Worm (Caenorhabditis elegans) whole organism, late embryonic: Measurements from ENCODE around the gene clk-2.

Source experiments
- K09A11.1 ChIP-seq: sonication (generic microtip); optimal IDR thresholded peaks from 2 replicates; lab custom pipeline; 2017; ENCODE audit warnings: antibody characterized with exemption, mild to moderate bottlenecking, missing genetic modification characterization, missing compliant biosample characterization; ENCODE audit not compliant: insufficient read depth
- ahr-1 ChIP-seq: sonication (generic microtip); optimal IDR thresholded peaks from 2 replicates; lab custom pipeline; 2016; ENCODE audit warnings: missing genetic modification characterization, missing compliant biosample characterization
- ceh-19 ChIP-seq: fragments of 200-800 bp; sonication (Bioruptor generic); optimal IDR thresholded peaks from 2 replicates; lab custom pipeline; 2018; ENCODE audit warnings: mild to moderate bottlenecking, missing genetic modification characterization, missing compliant biosample characterization
- ceh-22 ChIP-seq: sonication (generic microtip); optimal IDR thresholded peaks from 2 replicates; lab custom pipeline; 2017; ENCODE audit warnings: missing biosample characterization, missing genetic modification characterization
- ceh-31 ChIP-seq: sonication (generic microtip); optimal IDR thresholded peaks from 2 replicates; lab custom pipeline; 2016; ENCODE audit warnings: missing genetic modification characterization, missing compliant biosample characterization
- ceh-45 ChIP-seq: fragments of 200-800 bp; sonication (Bioruptor generic); IDR thresholded peaks from 2 replicates; pipeline ENCODE4 v1.3.6; 2022; ENCODE audit warnings: missing genetic modification reagents, missing genetic modification characterization, missing compliant biosample characterization
- ceh-9 ChIP-seq: sonication (generic microtip); optimal IDR thresholded peaks from 2 replicates; lab custom pipeline; 2016; ENCODE audit warnings: mild to moderate bottlenecking, missing genetic modification characterization, inconsistent platforms, missing compliant biosample characterization
- eyg-1 ChIP-seq: sonication (generic microtip); optimal IDR thresholded peaks from 2 replicates; lab custom pipeline; 2016; ENCODE audit warnings: missing genotype, missing genetic modification characterization, missing compliant biosample characterization
- fax-1 ChIP-seq: sonication (generic microtip); optimal IDR thresholded peaks from 2 replicates; lab custom pipeline; 2016; ENCODE audit warnings: missing genotype, missing genetic modification characterization, missing compliant biosample characterization
- fkh-10 ChIP-seq: fragments of 150-350 bp; optimal IDR thresholded peaks from 2 replicates; lab custom pipeline; 2014; ENCODE audit warnings: missing biosample characterization, missing genetic modification reagents, missing genetic modification characterization
- fkh-6 ChIP-seq: sonication (generic microtip); optimal IDR thresholded peaks from 2 replicates; lab custom pipeline; 2016; ENCODE audit warnings: missing genetic modification characterization, missing compliant biosample characterization
- gmeb-2 ChIP-seq: sonication (generic microtip); optimal IDR thresholded peaks from 2 replicates; lab custom pipeline; 2016; ENCODE audit warnings: missing genetic modification characterization, inconsistent platforms, missing compliant biosample characterization
- hlh-13 ChIP-seq: fragments of 200-800 bp; sonication (Bioruptor generic); optimal IDR thresholded peaks from 2 replicates; lab custom pipeline; 2018; ENCODE audit warnings: mild to moderate bottlenecking, missing genetic modification characterization, missing compliant biosample characterization
- hlh-6 ChIP-seq: sonication (generic microtip); optimal IDR thresholded peaks from 2 replicates; lab custom pipeline; 2016; ENCODE audit warnings: missing genotype, missing genetic modification characterization, missing compliant biosample characterization
- lin-11 ChIP-seq: fragments of 200-800 bp; sonication (Bioruptor generic); optimal IDR thresholded peaks from 2 replicates; lab custom pipeline; 2018; ENCODE audit warnings: mild to moderate bottlenecking, missing genetic modification characterization, missing compliant biosample characterization
- mec-3 ChIP-seq: sonication (generic microtip); optimal IDR thresholded peaks from 2 replicates; lab custom pipeline; 2016; ENCODE audit warnings: borderline replicate concordance, missing genetic modification characterization, missing compliant biosample characterization
- nfya-1 ChIP-seq: sonication (generic microtip); optimal IDR thresholded peaks from 2 replicates; lab custom pipeline; 2017; ENCODE audit warnings: missing genetic modification characterization, mild to moderate bottlenecking, missing compliant biosample characterization, antibody characterized with exemption, moderate library complexity
- nhr-11 ChIP-seq: fragments of 150-350 bp; optimal IDR thresholded peaks from 2 replicates; lab custom pipeline; 2014; ENCODE audit warnings: missing biosample characterization, missing genetic modification characterization
- nhr-232 ChIP-seq: sonication (generic microtip); optimal IDR thresholded peaks from 2 replicates; lab custom pipeline; 2016; ENCODE audit warnings: missing genetic modification characterization, missing compliant biosample characterization
- npax-4 ChIP-seq: sonication (generic microtip); optimal IDR thresholded peaks from 2 replicates; lab custom pipeline; 2016; ENCODE audit warnings: missing genetic modification characterization, missing compliant biosample characterization
- pha-2 ChIP-seq: sonication (generic microtip); optimal IDR thresholded peaks from 2 replicates; lab custom pipeline; 2017; ENCODE audit warnings: mild to moderate bottlenecking, missing genetic modification characterization, missing compliant biosample characterization
- pha-4 ChIP-seq: fragments of 150-350 bp; optimal IDR thresholded peaks from 2 replicates; lab custom pipeline; 2018; ENCODE audit warnings: missing biosample characterization, missing genetic modification reagents, missing genetic modification characterization
- pqm-1 ChIP-seq: sonication (generic microtip); optimal IDR thresholded peaks from 2 replicates; lab custom pipeline; 2016; ENCODE audit warnings: missing genetic modification characterization, missing compliant biosample characterization
- rnt-1 ChIP-seq: sonication (generic microtip); optimal IDR thresholded peaks from 2 replicates; lab custom pipeline; 2016; ENCODE audit warnings: missing genetic modification characterization, missing compliant biosample characterization
- sdc-2 ChIP-seq: sonication (generic microtip); optimal IDR thresholded peaks from 2 replicates; lab custom pipeline; 2016; ENCODE audit warnings: missing genotype, missing genetic modification characterization, missing compliant biosample characterization
- sox-2 ChIP-seq: fragments of 200-800 bp; sonication (Bioruptor generic); IDR thresholded peaks from 2 replicates; pipeline ENCODE4 v1.3.6; 2022; ENCODE audit warnings: missing genetic modification reagents, missing genetic modification characterization, missing compliant biosample characterization
- sox-4 ChIP-seq: sonication (generic microtip); optimal IDR thresholded peaks from 2 replicates; lab custom pipeline; 2017; ENCODE audit warnings: mild to moderate bottlenecking, missing genetic modification characterization, inconsistent platforms, missing compliant biosample characterization
- syd-9 ChIP-seq: sonication (generic microtip); optimal IDR thresholded peaks from 2 replicates; lab custom pipeline; 2016; ENCODE audit warnings: mild to moderate bottlenecking, missing genetic modification characterization, moderate library complexity, missing compliant biosample characterization
- tbx-7 ChIP-seq: sonication (generic microtip); optimal IDR thresholded peaks from 2 replicates; lab custom pipeline; 2016; ENCODE audit warnings: missing genotype, missing genetic modification characterization, missing compliant biosample characterization
- ttx-3 ChIP-seq: sonication (generic microtip); optimal IDR thresholded peaks from 2 replicates; lab custom pipeline; 2016; ENCODE audit warnings: missing genetic modification reagents, missing genetic modification characterization, missing compliant biosample characterization
- unc-3 ChIP-seq, 2 experiments: fragments of 200-800 bp in 1 of 2; sonication (Bioruptor generic) in 1 of 2; sonication (generic microtip) in 1 of 2; conservative IDR thresholded peaks in 1 of 2; optimal IDR thresholded peaks in 1 of 2; 2 replicates each; pipeline versions ENCODE4 v1.3.6 to Lab custom; 2016 to 2022; ENCODE audit warnings: missing compliant biosample characterization in 2 of 2, missing genetic modification characterization in 2 of 2, missing genetic modification reagents in 1 of 2
- unc-55 ChIP-seq: sonication (generic microtip); optimal IDR thresholded peaks from 2 replicates; lab custom pipeline; 2017; ENCODE audit warnings: missing biosample characterization, missing genetic modification reagents, missing genetic modification characterization
- zip-5 ChIP-seq: sonication (generic microtip); optimal IDR thresholded peaks from 2 replicates; lab custom pipeline; 2016; ENCODE audit warnings: missing genetic modification characterization, missing compliant biosample characterization
- ztf-16 ChIP-seq: sonication (generic microtip); optimal IDR thresholded peaks from 2 replicates; lab custom pipeline; 2017; ENCODE audit warnings: missing genetic modification characterization, missing compliant biosample characterization

clk-2 gene

ce11 chrIII:7554697-7555145 lies 36.4 kb upstream of the clk-2 start (continued):
- TF ChIP-seq unc-3 (GFP tag; conservative IDR thresholded peaks at IDR 0.05; lab: Robert Waterston, UW), result 0 out of 2 replicates have a peak, but pooled peaks have one; percentile 13
- no peak for TF ChIP-seq unc-3 (tag; optimal IDR thresholded peaks at IDR 0.05; lab: Kevin White, UChicago)
- no peak for TF ChIP-seq mec-3 (tag; lab: Kevin White, UChicago)
- TF ChIP-seq ttx-3 (tag; lab: Kevin White, UChicago), result no peak
- TF ChIP-seq rnt-1 (tag; lab: Kevin White, UChicago), result peak; percentile 7
- TF ChIP-seq ceh-45 (GFP tag; lab: Robert Waterston, UW), result no peak
- no peak for TF ChIP-seq ztf-16 (tag; lab: Kevin White, UChicago)
- no peak for TF ChIP-seq K09A11.1 (tag; lab: Kevin White, UChicago)

- TF ChIP-seq sox-2, result no peak
- TF ChIP-seq unc-55 (GFP tag; lab: Kevin White, UChicago), result peak; percentile 22
- no peak for TF ChIP-seq ceh-22
- no peak for TF ChIP-seq pha-2 (tag; lab: Kevin White, UChicago)
- TF ChIP-seq npax-4, result no peak
These were observed 35.4 kb upstream of the clk-2 start for ce11 chrIII:7553693-7554226.

ce11 chrIII:7552859-7553258 lies 34.5 kb upstream of the clk-2 start:
- no peak for TF ChIP-seq ceh-31 (tag; lab: Kevin White, UChicago)
- TF ChIP-seq ceh-19 (GFP tag; lab: Kevin White, UChicago), result no peak
- TF ChIP-seq fkh-6 (tag; lab: Kevin White, UChicago), result no peak
- TF ChIP-seq zip-5 (tag; lab: Kevin White, UChicago), result no peak
- TF ChIP-seq ahr-1, result no peak
- no peak for TF ChIP-seq fkh-10 (GFP tag; lab: Kevin White, UChicago)
- no peak for TF ChIP-seq npax-4

- TF ChIP-seq rnt-1 (tag; lab: Kevin White, UChicago), result no peak
- no peak for TF ChIP-seq lin-11 (tag; lab: Kevin White, UChicago)
- no peak for TF ChIP-seq sox-2
- no peak for TF ChIP-seq sdc-2
- no peak for TF ChIP-seq pqm-1
- no peak for TF ChIP-seq sox-4 (tag; lab: Kevin White, UChicago)
- no peak for TF ChIP-seq ahr-1
These were observed 32.7 kb upstream of the clk-2 start for ce11 chrIII:7550979-7551378.

DNA sequence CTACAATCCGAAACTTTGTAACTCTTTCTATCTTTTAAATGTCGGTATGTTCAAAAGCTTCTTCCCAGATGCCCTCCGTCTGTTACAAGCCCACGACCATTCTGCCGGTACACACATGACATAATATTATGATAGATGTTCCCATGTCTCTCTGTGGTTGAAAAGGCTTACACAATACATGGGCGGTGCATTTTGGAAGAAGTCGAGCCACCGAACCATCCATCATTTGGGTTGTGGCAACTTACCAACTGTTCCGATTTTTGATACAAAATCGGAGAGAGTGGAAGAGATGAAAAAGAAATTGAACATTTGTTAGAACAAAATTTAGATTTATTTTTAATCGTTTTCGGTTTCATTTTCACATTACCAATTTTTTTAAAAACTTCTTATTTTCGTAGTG lies 30.6 kb upstream of the clk-2 start:
- no peak for TF ChIP-seq ceh-9 (tag; lab: Kevin White, UChicago)
- TF ChIP-seq unc-55 (GFP tag; lab: Kevin White, UChicago), result peak; percentile 86

DNA sequence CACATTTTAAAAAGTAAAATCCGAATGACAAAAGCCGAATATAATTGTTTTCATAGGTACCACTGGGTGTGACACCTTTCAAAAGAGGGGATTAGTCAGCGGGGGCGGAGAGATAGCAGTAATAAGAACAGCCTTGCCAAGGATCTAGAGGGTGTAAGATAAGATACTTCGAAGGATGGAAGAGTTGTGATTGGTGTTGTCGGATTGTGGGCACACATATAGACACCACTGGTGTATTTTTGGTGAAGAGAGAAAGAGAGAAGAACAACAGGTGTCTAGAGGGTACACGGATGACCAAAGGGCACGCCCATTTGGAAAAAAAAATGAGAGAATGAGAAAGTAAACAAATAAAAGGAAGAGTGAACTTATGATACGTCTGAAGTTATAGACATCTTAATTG lies 26.9 kb upstream of the clk-2 start:
- TF ChIP-seq hlh-13 (GFP tag; lab: Kevin White, UChicago) (no peak), nhr-232 (no peak), fax-1 (tag; lab: Kevin White, UChicago) (no peak), tbx-7 (tag; lab: Kevin White, UChicago) (no peak), gmeb-2 (tag; lab: Kevin White, UChicago) (no peak), hlh-6 (tag; lab: Kevin White, UChicago) (no peak), rnt-1 (tag; lab: Kevin White, UChicago) (peak; percentile 20), nhr-11 (no peak), unc-55 (GFP tag; lab: Kevin White, UChicago) (peak; percentile 33), ztf-16 (tag; lab: Kevin White, UChicago) (no peak), sdc-2 (no peak), syd-9 (tag; lab: Kevin White, UChicago) (no peak), nfya-1 (tag; lab: Kevin White, UChicago) (peak; percentile 18), eyg-1 (tag; lab: Kevin White, UChicago) (no peak), pha-4 (tag; lab: Kevin White, UChicago) (no peak), unc-3 (GFP tag; conservative IDR thresholded peaks at IDR 0.05; lab: Robert Waterston, UW) (no peak), unc-3 (tag; optimal IDR thresholded peaks at IDR 0.05; lab: Kevin White, UChicago) (no peak)
- TF ChIP-seq, all 69 proteins: peak for 3
